Fruit fly (Drosophila melanogaster): ENCODE data around the gene d-cup.

d-cup gene

DNA sequence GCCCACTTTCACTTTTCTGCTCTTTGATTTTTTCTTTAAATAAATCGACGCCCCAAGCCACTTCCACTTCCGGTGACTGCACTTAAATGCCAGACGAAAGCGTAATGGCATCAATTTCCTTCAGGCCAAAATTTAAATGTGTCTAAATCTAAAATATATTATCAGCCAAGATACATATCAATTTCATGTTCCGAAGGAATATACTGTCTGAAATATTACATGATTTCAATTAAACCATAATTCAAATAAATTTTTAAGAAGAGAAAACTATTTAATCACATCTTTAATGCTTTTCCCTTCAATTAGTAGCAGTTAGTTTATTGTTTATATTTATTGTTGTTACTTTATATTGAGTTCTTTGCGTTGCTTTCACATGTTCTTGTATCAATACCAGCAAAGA lies at the start of gene d-cup:
Gene d-cup (plus strand): TSS at position 301 of the 400 bp plus-strand sequence.
- TF ChIP-seq bab1 (GFP tag; optimal IDR thresholded peaks at IDR 0.05) (no peak), Mnt (GFP tag; optimal IDR thresholded peaks at IDR 0.05) (no peak), CG7101 (tag; optimal IDR thresholded peaks at IDR 0.05) (no peak), Crg-1 (GFP tag; optimal IDR thresholded peaks at IDR 0.05) (no peak), ovo (GFP tag; optimal IDR thresholded peaks at IDR 0.05) (no peak), CG14711 (tag; optimal IDR thresholded peaks at IDR 0.05) (no peak)

DNA sequence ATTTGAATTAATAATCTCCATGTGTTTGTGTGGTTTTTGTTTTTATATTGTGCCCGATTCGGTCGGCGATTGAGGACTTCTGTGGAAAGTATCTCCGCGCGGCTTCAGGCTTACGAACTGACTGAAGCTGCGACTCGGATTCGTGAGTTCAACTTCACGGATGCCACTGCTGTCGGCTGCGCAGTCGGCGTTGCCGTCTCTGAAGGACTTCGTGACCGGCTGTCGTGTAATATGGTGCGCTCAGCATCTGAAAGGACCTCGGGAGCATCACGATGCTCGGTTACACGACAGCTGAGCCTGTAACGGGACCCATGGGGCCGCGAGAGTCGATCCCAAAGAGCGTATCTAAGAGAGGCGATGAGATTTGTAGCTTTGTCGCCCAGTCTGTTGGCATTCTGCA lies 43.4 kb upstream of the d-cup start, which contains the start of gene beat-Va:
Gene beat-Va (minus strand): TSS at position 107 of the 400 bp plus-strand sequence.
- TF ChIP-seq pad (GFP tag; optimal IDR thresholded peaks at IDR 0.05) (no peak), Crg-1 (GFP tag; optimal IDR thresholded peaks at IDR 0.05) (no peak), cnc (optimal IDR thresholded peaks at IDR 0.05) (no peak), Clk (GFP tag; optimal IDR thresholded peaks at IDR 0.05) (no peak), CG11617 (GFP tag; optimal IDR thresholded peaks at IDR 0.05) (no peak)

DNA sequence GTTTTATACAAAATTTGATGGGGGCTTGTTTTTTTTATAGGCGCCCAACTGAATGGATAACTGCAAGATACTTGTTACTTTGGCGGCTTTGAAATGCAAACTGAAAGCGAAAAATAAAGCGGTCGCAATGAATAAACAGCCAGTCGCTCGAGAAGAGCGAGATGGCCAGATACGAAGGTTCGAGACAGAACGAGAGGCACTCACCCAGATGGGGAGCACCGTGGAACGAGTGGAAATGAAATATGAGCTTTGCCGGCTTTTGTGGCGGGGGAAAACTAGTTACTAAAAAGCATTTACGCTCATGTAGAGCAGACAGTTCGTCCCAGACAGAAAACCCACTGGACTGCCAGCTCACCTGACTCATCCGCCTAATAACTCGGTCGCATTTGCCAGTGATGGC lies 34.2 kb upstream of the d-cup start:
- TF ChIP-seq kay (GFP tag; ENCODE audit: borderline replicate concordance) (peak; percentile 83), CG1620 (GFP tag; optimal IDR thresholded peaks at IDR 0.05) (no peak), pad (GFP tag; optimal IDR thresholded peaks at IDR 0.05) (peak; percentile 75), cic (GFP tag; optimal IDR thresholded peaks at IDR 0.05) (peak; percentile 41), CG12768 (GFP tag; optimal IDR thresholded peaks at IDR 0.05) (no peak), tj (GFP tag; optimal IDR thresholded peaks at IDR 0.05) (no peak)

DNA sequence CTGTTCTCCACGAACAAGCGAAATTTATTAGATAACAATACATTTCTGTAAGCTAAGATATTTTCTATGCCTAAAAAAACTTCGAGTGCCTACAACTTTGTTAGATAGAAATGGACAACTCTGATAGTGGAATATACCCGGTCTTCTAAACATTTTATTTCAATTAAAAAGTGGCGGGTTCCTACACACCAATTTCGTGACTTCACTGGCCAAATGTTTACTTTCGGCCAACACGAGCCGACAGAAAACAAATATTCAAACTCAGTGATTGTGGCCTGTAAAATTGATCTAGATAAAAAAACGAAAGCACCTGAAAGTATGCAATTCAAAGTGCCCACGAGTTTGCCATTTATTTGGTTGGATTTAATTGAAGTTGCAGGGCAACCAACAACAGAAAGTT lies 33.7 kb upstream of the d-cup start:
- no peak for TF ChIP-seq ovo (GFP tag; optimal IDR thresholded peaks at IDR 0.05)
- no peak for TF ChIP-seq kay (GFP tag; ENCODE audit: borderline replicate concordance)
- no peak for TF ChIP-seq CG14711 (tag; optimal IDR thresholded peaks at IDR 0.05)
- no peak for TF ChIP-seq pad (GFP tag; optimal IDR thresholded peaks at IDR 0.05)

DNA sequence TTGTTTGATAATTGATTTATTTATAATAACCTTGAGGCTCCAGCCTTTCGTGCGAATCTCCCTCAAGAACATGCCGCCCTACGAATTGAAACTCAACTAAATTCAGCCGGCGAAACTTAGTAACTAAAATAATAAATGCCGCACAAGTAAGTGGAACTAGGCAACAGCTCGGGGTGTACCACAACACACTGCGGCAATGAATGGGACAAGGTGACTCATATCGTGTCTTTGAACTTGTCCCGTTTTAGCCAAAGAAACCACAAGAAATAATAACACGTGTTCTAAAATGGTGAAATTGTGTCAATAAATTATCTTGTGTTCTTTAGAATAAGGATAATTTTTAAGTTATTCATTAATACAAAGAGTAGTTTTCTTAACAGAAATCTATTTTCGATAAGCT lies 32.6 kb upstream of the d-cup start, which contains the start of gene CG10126:
Gene CG10126 (minus strand): TSS at position 101 of the 400 bp plus-strand sequence.
- TF ChIP-seq CG11617 (GFP tag; optimal IDR thresholded peaks at IDR 0.05) = no peak
- TF ChIP-seq Clk (GFP tag; optimal IDR thresholded peaks at IDR 0.05) = no peak
- no peak for TF ChIP-seq pad (GFP tag; optimal IDR thresholded peaks at IDR 0.05)
- TF ChIP-seq toe (GFP tag; optimal IDR thresholded peaks at IDR 0.05) = no peak
- TF ChIP-seq CG33017 (tag; optimal IDR thresholded peaks at IDR 0.05) = no peak
- no peak for TF ChIP-seq cic (GFP tag; optimal IDR thresholded peaks at IDR 0.05)
- no peak for TF ChIP-seq Hr96 (GFP tag; optimal IDR thresholded peaks at IDR 0.05)
- no peak for TF ChIP-seq bab1 (GFP tag; optimal IDR thresholded peaks at IDR 0.05)
- TF ChIP-seq cnc (optimal IDR thresholded peaks at IDR 0.05) = no peak
- no peak for TF ChIP-seq CG7045 (GFP tag; optimal IDR thresholded peaks at IDR 0.05)
- TF ChIP-seq CG1620 (GFP tag; optimal IDR thresholded peaks at IDR 0.05) = no peak
- no peak for TF ChIP-seq ovo (GFP tag; optimal IDR thresholded peaks at IDR 0.05)
- no peak for TF ChIP-seq CG5204 (GFP tag; optimal IDR thresholded peaks at IDR 0.05)
- no peak for TF ChIP-seq CG14711 (tag; optimal IDR thresholded peaks at IDR 0.05)

DNA sequence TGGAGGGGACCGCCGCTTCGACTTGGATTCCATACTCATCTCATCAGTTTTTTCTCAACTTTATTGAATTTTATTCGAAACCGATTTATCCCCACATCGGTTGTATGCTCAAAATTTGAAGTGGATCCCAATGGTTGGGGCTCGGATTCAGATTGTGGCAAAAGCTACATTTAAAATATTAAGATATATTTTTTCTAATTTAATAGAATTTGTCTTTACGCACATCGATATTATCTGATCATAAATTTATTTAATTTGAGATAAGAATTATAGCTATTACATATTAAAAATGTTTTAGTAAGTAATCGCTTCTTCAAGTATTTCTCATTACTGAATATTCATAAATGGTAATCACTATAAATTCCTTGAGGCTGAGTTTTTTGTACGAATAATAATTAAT lies 19.4 kb downstream of the d-cup start, which contains the start of gene CG10909:
Gene CG10909 (minus strand): TSS at position 101 of the 400 bp plus-strand sequence.
- TF ChIP-seq Clk (GFP tag; optimal IDR thresholded peaks at IDR 0.05) = no peak
- TF ChIP-seq CG5204 (GFP tag; optimal IDR thresholded peaks at IDR 0.05) = no peak
- no peak for TF ChIP-seq Hr96 (GFP tag; optimal IDR thresholded peaks at IDR 0.05)
- TF ChIP-seq pad (GFP tag; optimal IDR thresholded peaks at IDR 0.05) = no peak
- TF ChIP-seq Crg-1 (GFP tag; optimal IDR thresholded peaks at IDR 0.05) = no peak
- TF ChIP-seq CG11617 (GFP tag; optimal IDR thresholded peaks at IDR 0.05) = no peak
- TF ChIP-seq CG33017 (tag; optimal IDR thresholded peaks at IDR 0.05) = no peak
- no peak for TF ChIP-seq Mnt (GFP tag; optimal IDR thresholded peaks at IDR 0.05)
- no peak for TF ChIP-seq CG12768 (GFP tag; optimal IDR thresholded peaks at IDR 0.05)
- no peak for TF ChIP-seq CG14711 (tag; optimal IDR thresholded peaks at IDR 0.05)
- TF ChIP-seq toe (GFP tag; optimal IDR thresholded peaks at IDR 0.05) = no peak
- no peak for TF ChIP-seq cic (GFP tag; optimal IDR thresholded peaks at IDR 0.05)
- TF ChIP-seq tj (GFP tag; optimal IDR thresholded peaks at IDR 0.05) = no peak
- no peak for TF ChIP-seq CG7045 (GFP tag; optimal IDR thresholded peaks at IDR 0.05)
- TF ChIP-seq CG7101 (tag; optimal IDR thresholded peaks at IDR 0.05) = no peak
- TF ChIP-seq bab1 (GFP tag; optimal IDR thresholded peaks at IDR 0.05) = no peak
- TF ChIP-seq cnc (optimal IDR thresholded peaks at IDR 0.05) = no peak

DNA sequence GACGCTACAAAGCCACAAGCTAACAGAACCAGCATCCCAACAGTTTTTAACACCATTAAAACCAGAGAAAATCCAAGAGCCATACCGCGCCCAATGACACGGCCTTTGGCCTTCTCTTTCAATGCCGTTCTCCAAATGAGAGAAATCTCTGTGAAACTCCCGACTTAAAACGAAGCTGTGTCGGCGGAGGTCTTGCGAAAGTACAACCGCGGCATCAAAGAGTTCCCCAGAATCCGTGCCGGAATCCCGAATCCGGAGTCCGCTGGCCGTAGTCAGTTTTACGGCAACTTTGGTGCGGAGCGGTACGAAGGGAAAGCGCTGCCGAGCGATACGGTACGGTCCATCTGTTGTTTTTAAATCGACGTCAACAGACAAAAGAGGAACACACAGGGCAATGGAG lies 24.1 kb downstream of the d-cup start, which contains the start of gene beat-Vb:
Gene beat-Vb (plus strand): TSS at position 246 of the 400 bp plus-strand sequence.
- TF ChIP-seq Crg-1 (GFP tag; optimal IDR thresholded peaks at IDR 0.05) = no peak
- no peak for TF ChIP-seq bab1 (GFP tag; optimal IDR thresholded peaks at IDR 0.05)
- TF ChIP-seq cnc (optimal IDR thresholded peaks at IDR 0.05) = no peak
- no peak for TF ChIP-seq CG1620 (GFP tag; optimal IDR thresholded peaks at IDR 0.05)
- no peak for TF ChIP-seq CG11617 (GFP tag; optimal IDR thresholded peaks at IDR 0.05)
- TF ChIP-seq CG33017 (tag; optimal IDR thresholded peaks at IDR 0.05) = no peak
- no peak for TF ChIP-seq Clk (GFP tag; optimal IDR thresholded peaks at IDR 0.05)
- no peak for TF ChIP-seq CG12768 (GFP tag; optimal IDR thresholded peaks at IDR 0.05)
- no peak for TF ChIP-seq CG7045 (GFP tag; optimal IDR thresholded peaks at IDR 0.05)
- TF ChIP-seq cic (GFP tag; optimal IDR thresholded peaks at IDR 0.05) = no peak
- no peak for TF ChIP-seq Mnt (GFP tag; optimal IDR thresholded peaks at IDR 0.05)
- TF ChIP-seq tj (GFP tag; optimal IDR thresholded peaks at IDR 0.05) = no peak
- TF ChIP-seq kay (GFP tag; ENCODE audit: borderline replicate concordance) = no peak
- no peak for TF ChIP-seq Hr96 (GFP tag; optimal IDR thresholded peaks at IDR 0.05)
- TF ChIP-seq ovo (GFP tag; optimal IDR thresholded peaks at IDR 0.05) = no peak
- TF ChIP-seq CG7101 (tag; optimal IDR thresholded peaks at IDR 0.05) = no peak
